Fruit fly (Drosophila melanogaster): ENCODE measurements around the gene atms.

Gene atms

DNA sequence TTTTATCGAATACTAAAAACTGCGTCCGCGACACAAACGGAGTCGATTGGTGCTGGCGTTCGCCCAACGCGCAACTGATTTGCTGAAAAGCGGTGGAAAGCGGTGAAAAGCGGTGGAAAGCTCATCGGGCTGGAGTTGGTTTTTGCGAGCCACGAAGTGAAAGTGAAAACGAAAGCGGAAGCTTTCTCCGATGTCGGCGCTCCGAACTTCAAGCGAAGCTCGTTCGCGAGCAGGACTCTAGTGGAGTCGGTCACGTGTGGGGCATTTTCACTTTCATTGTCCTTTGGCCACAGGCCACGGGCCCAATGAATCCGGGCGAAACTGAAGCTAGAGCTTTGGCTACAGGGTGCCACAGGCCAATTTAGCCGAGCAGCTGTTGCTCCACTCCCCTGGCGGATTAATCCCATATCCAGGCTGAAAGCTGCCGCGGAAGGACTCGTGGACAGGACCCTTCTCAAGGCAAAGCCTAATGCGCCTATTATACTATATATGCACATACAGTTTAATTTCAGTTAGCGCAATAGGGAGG lies 18.9 kb downstream of the atms start (continued):
- TF ChIP-seq CG11504 (tag; optimal IDR thresholded peaks at IDR 0.05) (no peak), CG17361 (GFP tag; IDR thresholded peaks at IDR 0.05) (no peak), nerfin-1 (tag; optimal IDR thresholded peaks at IDR 0.05) (no peak), Hmr (GFP tag; optimal IDR thresholded peaks at IDR 0.05) (peak; percentile 14), jigr1 (GFP tag; IDR thresholded peaks at IDR 0.05) (no peak), Myb (GFP tag; optimal IDR thresholded peaks at IDR 0.05) (no peak), CG14014 (GFP tag; IDR thresholded peaks at IDR 0.05) (0 out of 2 replicates have a peak, but pooled peaks have one; percentile 7), CG10979 (tag; optimal IDR thresholded peaks at IDR 0.05) (no peak), Max (GFP tag; optimal IDR thresholded peaks at IDR 0.05) (no peak), CG17568 (GFP tag; optimal IDR thresholded peaks at IDR 0.05) (no peak), CG15479 (GFP tag; optimal IDR thresholded peaks at IDR 0.05) (no peak), gce (GFP tag; IDR thresholded peaks at IDR 0.05) (no peak), ap (GFP tag; IDR thresholded peaks at IDR 0.05) (0 out of 2 replicates have a peak, but pooled peaks have one; percentile 10), cwo (GFP tag; optimal IDR thresholded peaks at IDR 0.05) (peak; percentile 70), Tbp (GFP tag; optimal IDR thresholded peaks at IDR 0.05) (no peak), CG10267 (tag; optimal IDR thresholded peaks at IDR 0.05) (no peak), CG15514 (GFP tag; optimal IDR thresholded peaks at IDR 0.05) (peak; percentile 30), ato (GFP tag; IDR thresholded peaks at IDR 0.05; ENCODE audit: partially characterized antibody) (no peak), nau (GFP tag; optimal IDR thresholded peaks at IDR 0.05) (no peak), abd-A (tag; optimal IDR thresholded peaks at IDR 0.05) (peak; percentile 42), vvl (GFP tag; IDR thresholded peaks at IDR 0.05) (no peak), CG11085 (GFP tag; IDR thresholded peaks at IDR 0.05) (no peak), CkIIα-i1 (GFP tag; IDR thresholded peaks at IDR 0.05) (no peak), CG30431 (GFP tag; optimal IDR thresholded peaks at IDR 0.05) (no peak), CG8944 (GFP tag; optimal IDR thresholded peaks at IDR 0.05) (no peak), CG15696 (tag; optimal IDR thresholded peaks at IDR 0.05) (no peak), gsb (GFP tag; IDR thresholded peaks at IDR 0.05) (no peak), ttk (GFP tag; IDR thresholded peaks at IDR 0.05) (no peak), rib (GFP tag; IDR thresholded peaks at IDR 0.05) (no peak), Bteb2 (GFP tag; optimal IDR thresholded peaks at IDR 0.05) (no peak), pfk (GFP tag; optimal IDR thresholded peaks at IDR 0.05) (no peak)

DNA sequence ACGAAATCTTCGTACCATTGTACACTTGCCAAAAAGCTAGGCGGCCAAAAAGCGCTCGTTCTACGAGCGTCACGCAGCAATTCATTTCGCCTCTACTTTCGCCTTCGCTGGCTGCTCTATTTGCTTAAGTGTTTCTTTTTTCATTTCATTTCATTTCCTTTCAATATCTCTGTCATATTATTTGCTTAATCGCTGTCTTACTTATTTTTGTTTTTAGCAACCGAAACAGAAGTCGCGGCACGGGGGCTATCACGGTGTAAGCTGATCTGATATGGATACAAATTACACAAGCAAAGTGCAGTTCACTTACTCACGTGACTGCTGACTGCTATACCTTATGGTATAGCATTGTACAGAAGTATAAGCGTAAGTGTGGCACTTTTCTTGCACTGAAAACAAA lies 21.5 kb downstream of the atms start:
- TF ChIP-seq CG7839 (tag; optimal IDR thresholded peaks at IDR 0.05) (no peak), grau (tag; optimal IDR thresholded peaks at IDR 0.05) (no peak), Xrp1 (GFP tag; IDR thresholded peaks at IDR 0.05) (no peak), CG15073 (GFP tag; optimal IDR thresholded peaks at IDR 0.05) (no peak), cad (GFP tag; optimal IDR thresholded peaks at IDR 0.05) (no peak), ind (GFP tag; optimal IDR thresholded peaks at IDR 0.05) (no peak), CG11504 (tag; optimal IDR thresholded peaks at IDR 0.05) (no peak), Drgx (GFP tag; IDR thresholded peaks at IDR 0.05) (no peak)

- TF ChIP-seq Hmr (GFP tag; optimal IDR thresholded peaks at IDR 0.05) (no peak), gsb (GFP tag; IDR thresholded peaks at IDR 0.05) (no peak), CG9727 (GFP tag; optimal IDR thresholded peaks at IDR 0.05) (no peak), scrt (GFP tag; optimal IDR thresholded peaks at IDR 0.05) (no peak), CG16863 (GFP tag; optimal IDR thresholded peaks at IDR 0.05) (no peak), sna (GFP tag; IDR thresholded peaks at IDR 0.05; ENCODE audit: partially characterized antibody) (no peak), CG12744 (GFP tag; optimal IDR thresholded peaks at IDR 0.05) (no peak), CG3281 (GFP tag; optimal IDR thresholded peaks at IDR 0.05) (peak; percentile 5), CG17359 (tag; optimal IDR thresholded peaks at IDR 0.05) (no peak), ham (GFP tag; IDR thresholded peaks at IDR 0.05) (no peak), Sry-β (GFP tag; optimal IDR thresholded peaks at IDR 0.05) (no peak), slbo (GFP tag; IDR thresholded peaks at IDR 0.05) (no peak), CG4328 (GFP tag; optimal IDR thresholded peaks at IDR 0.05) (no peak), Deaf1 (tag; optimal IDR thresholded peaks at IDR 0.05) (peak; percentile 31), danr (GFP tag; IDR thresholded peaks at IDR 0.05) (no peak)
Measured at dm6 chr3R:4773097-4773496, 23.3 kb downstream of the atms start, which contains the start of gene CG44098. TSS of gene CG44098 (minus strand) at chr3R:4773197.
